Fruit fly (Drosophila melanogaster) S2 (cell line): ENCODE measurements around the gene Kaz1-ORFB.

Experiments used
- CG8478 ChIP-seq: fragments of >200 bp; optimal IDR thresholded peaks from 2 replicates; lab custom pipeline; 2018
- CTCF ChIP-seq, 2 experiments: fragments of >200 bp; optimal IDR thresholded peaks; 2 replicates each; lab custom pipeline; 2018

The Kaz1-ORFB gene

dm6 chr3L:203536-204135 lies 12.8 kb upstream of the Kaz1-ORFB start, which contains the start of gene NitFhit:
TSS of gene NitFhit (plus strand) at chr3L:203730.
- TF ChIP-seq CTCF (optimal IDR thresholded peaks at IDR 0.05; lab: Kevin White, UChicago) (no peak), CG8478 (lab: Kevin White, UChicago) (no peak)

dm6 chr3L:205723-206284 lies 10.6 kb upstream of the Kaz1-ORFB start, which contains the start of the genes Gk1 and CG13876:
TSS of gene Gk1 (minus strand) at chr3L:205844.
TSS of gene CG13876 (plus strand) at chr3L:206134.
- TF ChIP-seq CTCF (optimal IDR thresholded peaks at IDR 0.05; lab: Kevin White, UChicago) (no peak), CG8478 (lab: Kevin White, UChicago) (no peak)

- no peak for TF ChIP-seq CTCF (optimal IDR thresholded peaks at IDR 0.05; lab: Kevin White, UChicago)
- no peak for TF ChIP-seq CG8478 (lab: Kevin White, UChicago)
Measured at dm6 chr3L:211200-211599, 5.2 kb upstream of the Kaz1-ORFB start, which contains the start of gene Prp4k. TSS of gene Prp4k (minus strand) at chr3L:211457.

dm6 chr3L:212520-212919 lies 3.9 kb upstream of the Kaz1-ORFB start, which contains the start of the genes thoc7 and Dis3l2:
TSS of gene thoc7 (minus strand) at chr3L:212687.
TSS of gene Dis3l2 (plus strand) at chr3L:212709.
- no peak for TF ChIP-seq CG8478 (lab: Kevin White, UChicago)
- no peak for TF ChIP-seq CTCF (optimal IDR thresholded peaks at IDR 0.05; lab: Kevin White, UChicago)

dm6 chr3L:217480-218118 lies 1.2 kb downstream of the Kaz1-ORFB start, which contains the start of gene CG13877:
TSS of gene CG13877 (plus strand) at chr3L:218068.
- TF ChIP-seq CTCF (optimal IDR thresholded peaks at IDR 0.05; lab: Kevin White, UChicago) (no peak), CG8478 (lab: Kevin White, UChicago) (no peak)

- TF ChIP-seq CG8478 (lab: Kevin White, UChicago) = no peak
- no peak for TF ChIP-seq CTCF (optimal IDR thresholded peaks at IDR 0.05; lab: Kevin White, UChicago)
Measured at dm6 chr3L:223019-223902, 6.8 kb downstream of the Kaz1-ORFB start, which contains the start of the genes pyx and CG33229. TSS of gene pyx (minus strand) at chr3L:223069. TSS of gene CG33229 (plus strand) at chr3L:223852.

- no peak for TF ChIP-seq CG8478 (lab: Kevin White, UChicago)
- TF ChIP-seq CTCF (optimal IDR thresholded peaks at IDR 0.05; lab: Kevin White, UChicago) = no peak
Measured at dm6 chr3L:224004-224951, 7.9 kb downstream of the Kaz1-ORFB start.

dm6 chr3L:225120-225519 lies 8.7 kb downstream of the Kaz1-ORFB start:
- TF ChIP-seq CTCF (optimal IDR thresholded peaks at IDR 0.05; lab: Kevin White, UChicago) (no peak), CG8478 (lab: Kevin White, UChicago) (no peak)

dm6 chr3L:231504-231903 lies 15.1 kb downstream of the Kaz1-ORFB start, which contains the start of gene CG42846:
TSS of gene CG42846 (minus strand) at chr3L:231604.
- TF ChIP-seq CG8478 (lab: Kevin White, UChicago) (no peak), CTCF (optimal IDR thresholded peaks at IDR 0.05; lab: Kevin White, UChicago) (no peak)

- TF ChIP-seq CTCF (optimal IDR thresholded peaks at IDR 0.05; lab: Kevin White, UChicago) (no peak), CG8478 (lab: Kevin White, UChicago) (no peak)
Measured at dm6 chr3L:232267-232666, 15.8 kb downstream of the Kaz1-ORFB start, which contains the start of gene CG34454. TSS of gene CG34454 (minus strand) at chr3L:232350.

dm6 chr3L:233251-233650 lies 16.8 kb downstream of the Kaz1-ORFB start, which contains the start of gene CG34453:
TSS of gene CG34453 (minus strand) at chr3L:233351.
- TF ChIP-seq CG8478 (lab: Kevin White, UChicago) (no peak), CTCF (optimal IDR thresholded peaks at IDR 0.05; lab: Kevin White, UChicago) (no peak)

- TF ChIP-seq CTCF (optimal IDR thresholded peaks at IDR 0.05; lab: Kevin White, UChicago) = no peak
- no peak for TF ChIP-seq CG8478 (lab: Kevin White, UChicago)
Measured at dm6 chr3L:234337-234736, 17.9 kb downstream of the Kaz1-ORFB start.
